Fruit fly (Drosophila melanogaster) whole organism, embryonic: ENCODE measurements around the gene ND-39.

Experiments used
- Awh ChIP-seq: fragments of 200-800 bp; sonication (Bioruptor generic); IDR thresholded peaks from 2 replicates; pipeline ENCODE4, ENCODE4 v1.3.6; 2022; ENCODE audit warnings: missing biosample characterization, missing genetic modification characterization
- Bdp1 ChIP-seq: fragments of 200-800 bp; sonication (Bioruptor generic); optimal IDR thresholded peaks from 3 replicates; lab custom pipeline; 2016; ENCODE audit warnings: missing biosample characterization, missing genetic modification characterization
- CG1024 ChIP-seq: fragments of 200-800 bp; sonication (Bioruptor generic); IDR thresholded peaks from 2 replicates; pipeline ENCODE4 v1.3.6; 2022; ENCODE audit warnings: missing biosample characterization, missing genetic modification characterization
- CG10543 ChIP-seq: fragments of 200-800 bp; sonication (Bioruptor generic); optimal IDR thresholded peaks from 3 replicates; lab custom pipeline; 2017; ENCODE audit warnings: missing biosample characterization, mild to moderate bottlenecking, missing genetic modification characterization, moderate library complexity
- CG12236 ChIP-seq: fragments of 200-800 bp; sonication (Bioruptor generic); optimal IDR thresholded peaks from 2 replicates; lab custom pipeline; 2016; ENCODE audit warnings: missing biosample characterization, missing genetic modification characterization
- CG15479 ChIP-seq: fragments of 200-800 bp; sonication (Bioruptor generic); optimal IDR thresholded peaks from 3 replicates; lab custom pipeline; 2019; ENCODE audit warnings: missing biosample characterization, mild to moderate bottlenecking, missing genetic modification characterization, moderate library complexity
- CG16863 ChIP-seq: fragments of 200-800 bp; sonication (Bioruptor generic); optimal IDR thresholded peaks from 3 replicates; lab custom pipeline; 2016; ENCODE audit warnings: missing biosample characterization, missing genetic modification characterization
- CG17568 ChIP-seq: fragments of 200-800 bp; sonication (Bioruptor generic); optimal IDR thresholded peaks from 2 replicates; lab custom pipeline; 2018; ENCODE audit warnings: missing biosample characterization, mild to moderate bottlenecking, missing genetic modification characterization, moderate library complexity
- CG18011 ChIP-seq: fragments of 200-800 bp; sonication (Bioruptor generic); optimal IDR thresholded peaks from 2 replicates; lab custom pipeline; 2017; ENCODE audit warnings: missing biosample characterization, missing genetic modification characterization, mild to moderate bottlenecking, moderate library complexity, missing genotype
- CG2129 ChIP-seq: fragments of 200-800 bp; sonication (Bioruptor generic); IDR thresholded peaks from 2 replicates; pipeline ENCODE4 v1.3.6; 2022; ENCODE audit warnings: missing biosample characterization, missing genetic modification characterization; ENCODE audit not compliant: partially characterized antibody
- CG2712 ChIP-seq: fragments of 200-800 bp; optimal IDR thresholded peaks from 3 replicates; lab custom pipeline; 2019; ENCODE audit warnings: missing biosample characterization, mild to moderate bottlenecking, missing genetic modification characterization, moderate library complexity
- CG30403 ChIP-seq: fragments of 200-800 bp; sonication (Bioruptor generic); optimal IDR thresholded peaks from 3 replicates; lab custom pipeline; 2016; ENCODE audit warnings: missing biosample characterization, missing genetic modification characterization
- CG33213 ChIP-seq: fragments of 200-800 bp; sonication (Bioruptor generic); optimal IDR thresholded peaks from 3 replicates; lab custom pipeline; 2016; ENCODE audit warnings: missing biosample characterization, missing genetic modification characterization
- CG3407 ChIP-seq: fragments of 200-800 bp; sonication (Bioruptor generic); optimal IDR thresholded peaks from 2 replicates; lab custom pipeline; 2018; ENCODE audit warnings: missing biosample characterization, mild to moderate bottlenecking, missing genetic modification characterization
- CG3838 ChIP-seq: fragments of 200-800 bp; sonication (Bioruptor generic); optimal IDR thresholded peaks from 3 replicates; lab custom pipeline; 2016; ENCODE audit warnings: missing biosample characterization, missing genetic modification characterization
- CG4360 ChIP-seq: fragments of 200-800 bp; sonication (Bioruptor generic); IDR thresholded peaks from 2 replicates; pipeline ENCODE4 v1.3.6; 2022; ENCODE audit warnings: missing biosample characterization, missing genetic modification characterization
- CG4424 ChIP-seq: fragments of 200-800 bp; sonication (Bioruptor generic); optimal IDR thresholded peaks from 3 replicates; lab custom pipeline; 2016; ENCODE audit warnings: missing biosample characterization, missing genetic modification characterization
- CG8290 ChIP-seq, 3 experiments: fragments of 200-800 bp; sonication (Bioruptor generic); optimal IDR thresholded peaks; 2 replicates each; lab custom pipeline; 2016 to 2019; ENCODE audit warnings: missing biosample characterization in 3 of 3, missing genetic modification characterization in 3 of 3, mild to moderate bottlenecking in 2 of 3, moderate library complexity in 1 of 3
- CG9727 ChIP-seq: fragments of 200-800 bp; sonication (Bioruptor generic); optimal IDR thresholded peaks from 3 replicates; lab custom pipeline; 2017; ENCODE audit warnings: missing biosample characterization, mild to moderate bottlenecking, missing genetic modification characterization
- CG9876 ChIP-seq: fragments of 200-800 bp; sonication (Bioruptor generic); optimal IDR thresholded peaks from 2 replicates; lab custom pipeline; 2016; ENCODE audit warnings: missing biosample characterization, missing genetic modification characterization
- D ChIP-seq, 2 experiments: fragments of 200-800 bp in 1 of 2; fragments of >200 bp in 1 of 2; sonication (Bioruptor generic) in 1 of 2; optimal IDR thresholded peaks; 2 replicates in 1 of 2; 3 replicates in 1 of 2; lab custom pipeline; 2017; ENCODE audit warnings: mild to moderate bottlenecking in 1 of 2, missing biosample characterization in 1 of 2, missing genetic modification characterization in 1 of 2, missing genetic modification reagents in 1 of 2
- D19A ChIP-seq: fragments of 200-800 bp; optimal IDR thresholded peaks from 3 replicates; lab custom pipeline; 2019; ENCODE audit warnings: missing biosample characterization, mild to moderate bottlenecking, missing genetic modification characterization, moderate library complexity
- ERR ChIP-seq: fragments of 200-800 bp; sonication (Bioruptor generic); optimal IDR thresholded peaks from 2 replicates; lab custom pipeline; 2016; ENCODE audit warnings: missing biosample characterization, missing genetic modification characterization
- Gug ChIP-seq: fragments of 200-800 bp; sonication (Bioruptor generic); IDR thresholded peaks from 4 replicates; pipeline ENCODE4 v1.3.6; 2022; ENCODE audit warnings: missing biosample characterization, missing genetic modification characterization
- HLH54F ChIP-seq: fragments of 200-800 bp; sonication (Bioruptor generic); optimal IDR thresholded peaks from 3 replicates; lab custom pipeline; 2016; ENCODE audit warnings: missing biosample characterization, missing genetic modification characterization
- MTF-1 ChIP-seq: fragments of 200-800 bp; sonication (Bioruptor generic); optimal IDR thresholded peaks from 2 replicates; lab custom pipeline; 2018; ENCODE audit warnings: missing biosample characterization, mild to moderate bottlenecking, missing genetic modification characterization, borderline replicate concordance
- Mes4 ChIP-seq: fragments of 200-800 bp; sonication (Bioruptor generic); optimal IDR thresholded peaks from 2 replicates; lab custom pipeline; 2016; ENCODE audit warnings: missing biosample characterization, missing genetic modification characterization
- NfI ChIP-seq: fragments of 200-800 bp; sonication (Bioruptor generic); optimal IDR thresholded peaks from 3 replicates; lab custom pipeline; 2018; ENCODE audit warnings: missing biosample characterization, mild to moderate bottlenecking, missing genetic modification characterization, moderate library complexity
- Opbp ChIP-seq: fragments of 200-800 bp; sonication (Bioruptor generic); IDR thresholded peaks from 3 replicates; pipeline ENCODE4 v1.3.6; 2022; ENCODE audit warnings: missing biosample characterization, missing genetic modification characterization; ENCODE audit not compliant: partially characterized antibody
- Sox100B ChIP-seq: fragments of 200-800 bp; sonication (Bioruptor generic); optimal IDR thresholded peaks from 3 replicates; lab custom pipeline; 2018; ENCODE audit warnings: missing biosample characterization, mild to moderate bottlenecking, missing genetic modification characterization
- Sox102F ChIP-seq: fragments of 200-800 bp; sonication (Bioruptor generic); optimal IDR thresholded peaks from 2 replicates; lab custom pipeline; 2018; ENCODE audit warnings: missing biosample characterization, mild to moderate bottlenecking, missing genetic modification characterization, moderate library complexity
- Taf1 ChIP-seq: fragments of 200-800 bp; sonication (Bioruptor generic); IDR thresholded peaks from 2 replicates; pipeline ENCODE4 v1.3.6; 2022; ENCODE audit warnings: missing biosample characterization, missing genetic modification characterization
- Tbp ChIP-seq: fragments of >200 bp; optimal IDR thresholded peaks from 2 replicates; lab custom pipeline; 2018; ENCODE audit warnings: missing biosample characterization, missing genetic modification characterization
- Vsx1 ChIP-seq: fragments of 200-800 bp; sonication (Bioruptor generic); optimal IDR thresholded peaks from 2 replicates; lab custom pipeline; 2017; ENCODE audit warnings: missing biosample characterization, mild to moderate bottlenecking, missing genetic modification characterization, missing genetic modification reagents
- crp ChIP-seq, 2 experiments: fragments of 200-800 bp; sonication (Bioruptor generic); optimal IDR thresholded peaks; 2 replicates in 1 of 2; 3 replicates in 1 of 2; lab custom pipeline; 2017; ENCODE audit warnings: missing biosample characterization in 2 of 2, missing genetic modification characterization in 2 of 2, mild to moderate bottlenecking in 1 of 2, moderate library complexity in 1 of 2
- cwo ChIP-seq: fragments of 200-800 bp; sonication (Bioruptor generic); optimal IDR thresholded peaks from 3 replicates; lab custom pipeline; 2017; ENCODE audit warnings: missing biosample characterization, missing genetic modification characterization, mild to moderate bottlenecking, moderate library complexity, missing genetic modification reagents
- dpn ChIP-seq, 2 experiments: fragments of 200-800 bp; sonication (Bioruptor generic); optimal IDR thresholded peaks; 3 replicates each; lab custom pipeline; 2016; ENCODE audit warnings: missing biosample characterization in 2 of 2, missing genetic modification characterization in 2 of 2
- gt ChIP-seq: fragments of 200-800 bp; sonication (Bioruptor generic); IDR thresholded peaks from 2 replicates; pipeline ENCODE4 v1.3.6; 2022; ENCODE audit warnings: missing biosample characterization, missing genetic modification characterization
- hth ChIP-seq: fragments of >200 bp; optimal IDR thresholded peaks from 2 replicates; lab custom pipeline; 2017; ENCODE audit warnings: inconsistent platforms
- kah ChIP-seq: fragments of 200-800 bp; sonication (Bioruptor generic); optimal IDR thresholded peaks from 2 replicates; lab custom pipeline; 2018; ENCODE audit warnings: missing biosample characterization, mild to moderate bottlenecking, missing genetic modification characterization
- nerfin-1 ChIP-seq: fragments of 200-800 bp; sonication (Bioruptor generic); optimal IDR thresholded peaks from 3 replicates; lab custom pipeline; 2019; ENCODE audit warnings: missing biosample characterization, mild to moderate bottlenecking, missing genetic modification characterization, moderate library complexity
- otp ChIP-seq: fragments of 200-800 bp; sonication (Bioruptor generic); IDR thresholded peaks from 3 replicates; pipeline ENCODE4, ENCODE4 v1.3.6; 2022; ENCODE audit warnings: missing biosample characterization, missing genetic modification characterization
- pho ChIP-seq: fragments of 200-800 bp; sonication (Bioruptor generic); optimal IDR thresholded peaks from 2 replicates; lab custom pipeline; 2016; ENCODE audit warnings: missing biosample characterization, missing genetic modification characterization
- pita ChIP-seq: fragments of 200-800 bp; sonication (Bioruptor generic); optimal IDR thresholded peaks from 2 replicates; lab custom pipeline; 2017; ENCODE audit warnings: missing biosample characterization, mild to moderate bottlenecking, missing genetic modification characterization
- sc ChIP-seq, 3 experiments: fragments of >200 bp in 2 of 3; fragments of 200-800 bp in 1 of 3; sonication (Bioruptor generic) in 1 of 3; optimal IDR thresholded peaks; 2 replicates in 2 of 3; 3 replicates in 1 of 3; lab custom pipeline; 2017; ENCODE audit warnings: mild to moderate bottlenecking in 1 of 3, missing biosample characterization in 1 of 3, missing genetic modification characterization in 1 of 3, missing genetic modification reagents in 1 of 3
- stc ChIP-seq: fragments of 200-800 bp; sonication (Bioruptor generic); IDR thresholded peaks from 2 replicates; pipeline ENCODE4 v1.3.6; 2022; ENCODE audit warnings: missing biosample characterization, missing genetic modification characterization
- tap ChIP-seq: fragments of 200-800 bp; optimal IDR thresholded peaks from 3 replicates; lab custom pipeline; 2019; ENCODE audit warnings: missing biosample characterization, mild to moderate bottlenecking, missing genetic modification characterization, moderate library complexity

The ND-39 gene

DNA sequence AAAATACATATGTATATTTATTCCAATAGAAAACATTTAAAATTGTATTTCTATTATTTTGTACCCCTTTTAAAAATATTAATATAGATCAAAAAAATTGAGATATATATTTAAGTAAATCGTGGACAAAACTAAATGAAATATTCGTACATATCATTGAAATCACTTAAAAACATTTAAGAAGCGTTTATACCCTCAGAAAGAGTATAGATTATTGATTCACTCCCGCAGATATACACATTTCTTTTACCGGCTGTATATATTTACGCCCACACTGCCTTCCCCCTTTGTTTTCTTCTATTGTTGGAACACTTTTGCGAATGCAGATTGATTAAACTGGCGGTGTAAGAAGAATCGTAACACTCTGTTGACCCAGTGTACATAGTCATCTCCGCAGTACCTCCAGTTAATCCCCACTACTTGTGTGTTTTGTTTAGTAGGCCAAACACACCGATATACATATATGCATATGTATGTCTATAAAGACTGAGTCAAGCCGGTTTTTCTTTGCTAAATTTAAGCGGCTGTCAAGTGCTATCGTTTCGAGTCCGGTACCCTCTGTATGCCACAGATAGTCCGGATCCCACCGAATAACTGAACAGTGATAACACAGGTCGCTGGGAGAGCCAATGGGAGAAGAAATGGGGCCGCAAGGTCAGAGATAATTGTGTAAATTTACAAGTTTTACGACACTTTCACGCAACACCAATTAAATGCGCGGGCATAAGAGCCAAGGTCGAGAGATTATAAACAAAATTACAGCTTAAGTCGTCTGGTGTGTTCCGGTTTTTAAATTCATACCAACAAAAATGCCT lies 20.2 kb upstream of the ND-39 start (continued):
- TF ChIP-seq Sox102F, result peak; percentile 57
- TF ChIP-seq CG10543 (GFP tag; lab: Kevin White, UChicago), result peak; percentile 43
- TF ChIP-seq gt, result no peak
- TF ChIP-seq CG2129, result no peak
- TF ChIP-seq CG1024 (GFP tag; lab: Robert Waterston, UW), result no peak
- TF ChIP-seq cwo (GFP tag; lab: Kevin White, UChicago), result no peak
- TF ChIP-seq Vsx1 (GFP tag; lab: Kevin White, UChicago), result peak; percentile 38
- TF ChIP-seq pho (GFP tag; lab: Kevin White, UChicago), result no peak
- peak; percentile 48 for TF ChIP-seq MTF-1
- peak; percentile 21 for TF ChIP-seq CG18011 (GFP tag; lab: Kevin White, UChicago)
- peak; percentile 13 for TF ChIP-seq CG3838 (GFP tag; lab: Kevin White, UChicago)
- TF ChIP-seq CG9876 (GFP tag; lab: Kevin White, UChicago), result peak; percentile 11
- TF ChIP-seq CG3407 (GFP tag; lab: Kevin White, UChicago), result peak; percentile 77
- no peak for TF ChIP-seq Gug
- peak; percentile 97 for TF ChIP-seq D19A
- TF ChIP-seq stc, result 0 out of 2 replicates have a peak, but pooled peaks have one; percentile 5
- TF ChIP-seq tap (tag; lab: Kevin White, UChicago), result peak; percentile 12
- no peak for TF ChIP-seq D (optimal IDR thresholded peaks at IDR 0.05; lab: Kevin White, UChicago)
- peak; percentile 34 for TF ChIP-seq D (GFP tag; optimal IDR thresholded peaks at IDR 0.05; lab: Kevin White, UChicago)
- peak; percentile 5 for TF ChIP-seq CG15479 (GFP tag; lab: Kevin White, UChicago)
- TF ChIP-seq CG30403 (GFP tag; lab: Kevin White, UChicago), result peak; percentile 9
- peak; percentile 47 for TF ChIP-seq Bdp1 (GFP tag; lab: Kevin White, UChicago)
- peak; percentile 74 for TF ChIP-seq CG16863 (GFP tag; lab: Kevin White, UChicago)
- TF ChIP-seq Opbp (GFP tag; lab: Robert Waterston, UW), result no peak
- TF ChIP-seq Mes4 (GFP tag; lab: Kevin White, UChicago), result peak; percentile 68
- peak; percentile 67 for TF ChIP-seq CG33213 (GFP tag; lab: Kevin White, UChicago)
- no peak for TF ChIP-seq pita (GFP tag; lab: Kevin White, UChicago)
- peak; percentile 25 to 59 for TF ChIP-seq dpn (GFP tag; optimal IDR thresholded peaks at IDR 0.05; lab: Kevin White, UChicago)
- no peak for TF ChIP-seq Tbp (GFP tag; lab: Kevin White, UChicago)
- TF ChIP-seq HLH54F (GFP tag; lab: Kevin White, UChicago), result peak; percentile 34
- peak; percentile 69 for TF ChIP-seq CG17568 (GFP tag; lab: Kevin White, UChicago)
- no peak for TF ChIP-seq hth (lab: Kevin White, UChicago)
- 0 out of 3 replicates have a peak, but pooled peaks have one; percentile 56 for TF ChIP-seq otp
- TF ChIP-seq CG9727 (GFP tag; lab: Kevin White, UChicago), result peak; percentile 62
- TF ChIP-seq CG4360 (GFP tag; lab: Robert Waterston, UW), result peak; percentile 21; the same call in 1 of the 2 replicates
- TF ChIP-seq nerfin-1 (tag; lab: Kevin White, UChicago), result peak; percentile 49
- TF ChIP-seq CG4424 (GFP tag; lab: Kevin White, UChicago), result peak; percentile 7
- peak; percentile 8 for TF ChIP-seq kah
- TF ChIP-seq Taf1 (GFP tag; lab: Robert Waterston, UW), result no peak
- peak; percentile 28 for TF ChIP-seq CG2712 (tag; lab: Kevin White, UChicago)
- no peak for TF ChIP-seq sc (optimal IDR thresholded peaks at IDR 0.05; lab: Kevin White, UChicago)
- peak; percentile 78 for TF ChIP-seq sc (GFP tag; optimal IDR thresholded peaks at IDR 0.05; lab: Kevin White, UChicago)
- peak; percentile 50 for TF ChIP-seq ERR (GFP tag; lab: Kevin White, UChicago)
- TF ChIP-seq CG8290 (GFP tag; optimal IDR thresholded peaks at IDR 0.05; lab: Kevin White, UChicago), result peak; percentile 59
- TF ChIP-seq CG8290 (tag; optimal IDR thresholded peaks at IDR 0.05; lab: Kevin White, UChicago), result peak in 1 of 2 experiments; percentile 87
- TF ChIP-seq CG12236 (GFP tag; lab: Kevin White, UChicago), result peak; percentile 72
- peak; percentile 27 for TF ChIP-seq NfI (GFP tag; lab: Kevin White, UChicago)
- peak; percentile 52; the same call in 1 of the 2 replicates for TF ChIP-seq Awh (GFP tag; lab: Robert Waterston, UW)
- no peak for TF ChIP-seq crp (GFP tag; optimal IDR thresholded peaks at IDR 0.05; lab: Kevin White, UChicago)
- peak; percentile 53 for TF ChIP-seq Sox100B (GFP tag; lab: Kevin White, UChicago)
